Worm (Caenorhabditis elegans) whole organism, L2 larva: ENCODE measurements around the gene Y55F3AM.9.
A peak's percentile ranks its signal among the peaks of the same experiment; 100 is the strongest.

Experiments used
- C34F6.9 ChIP-seq: fragments of 150-350 bp; optimal IDR thresholded peaks from 2 replicates; lab custom pipeline; 2014; ENCODE audit warnings: missing biosample characterization, missing genetic modification characterization
- R02D3.7 ChIP-seq: fragments of 150-350 bp; optimal IDR thresholded peaks from 2 replicates; lab custom pipeline; 2014; ENCODE audit warnings: missing biosample characterization, missing genetic modification characterization
- ZK546.5 ChIP-seq: sonication (generic microtip); optimal IDR thresholded peaks from 2 replicates; lab custom pipeline; 2017; ENCODE audit warnings: missing biosample characterization, missing genetic modification characterization
- alr-1 ChIP-seq: fragments of 150-350 bp; optimal IDR thresholded peaks from 2 replicates; lab custom pipeline; 2014; ENCODE audit warnings: missing biosample characterization, missing genetic modification characterization
- aly-2 ChIP-seq: fragments of 150-350 bp; optimal IDR thresholded peaks from 2 replicates; lab custom pipeline; 2014; ENCODE audit warnings: missing biosample characterization, missing genetic modification characterization
- ama-1 ChIP-seq: fragments of 150-350 bp; optimal IDR thresholded peaks from 2 replicates; lab custom pipeline; 2018; ENCODE audit warnings: inconsistent platforms
- blmp-1 ChIP-seq: sonication (generic microtip); optimal IDR thresholded peaks from 2 replicates; lab custom pipeline; 2017; ENCODE audit warnings: missing genetic modification characterization, mild to moderate bottlenecking, missing compliant biosample characterization, antibody characterized with exemption, moderate library complexity; ENCODE audit not compliant: insufficient read depth
- ceh-16 ChIP-seq: fragments of 150-350 bp; optimal IDR thresholded peaks from 2 replicates; lab custom pipeline; 2014; ENCODE audit warnings: missing biosample characterization, missing genetic modification characterization
- ceh-82 ChIP-seq: fragments of 150-350 bp; optimal IDR thresholded peaks from 2 replicates; lab custom pipeline; 2014; ENCODE audit warnings: missing biosample characterization, missing genetic modification characterization
- crh-2 ChIP-seq: sonication (generic microtip); optimal IDR thresholded peaks from 2 replicates; lab custom pipeline; 2017; ENCODE audit warnings: missing biosample characterization, missing genetic modification characterization
- egl-27 ChIP-seq: sonication (generic microtip); optimal IDR thresholded peaks from 3 replicates; lab custom pipeline; 2017; ENCODE audit warnings: missing biosample characterization, missing genetic modification reagents, missing genetic modification characterization
- elt-1 ChIP-seq: fragments of 150-350 bp; optimal IDR thresholded peaks from 2 replicates; lab custom pipeline; 2014; ENCODE audit warnings: missing biosample characterization, missing genetic modification characterization
- elt-3 ChIP-seq: sonication (generic microtip); optimal IDR thresholded peaks from 2 replicates; lab custom pipeline; 2017; ENCODE audit warnings: missing biosample characterization, missing genetic modification characterization
- fos-1 ChIP-seq: fragments of 150-350 bp; optimal IDR thresholded peaks from 2 replicates; lab custom pipeline; 2014; ENCODE audit warnings: missing biosample characterization, missing genetic modification characterization
- gmeb-1 ChIP-seq: fragments of 150-350 bp; optimal IDR thresholded peaks from 2 replicates; lab custom pipeline; 2014; ENCODE audit warnings: missing biosample characterization, missing genetic modification characterization
- lin-11 ChIP-seq: fragments of 150-350 bp; sonication (generic microtip); optimal IDR thresholded peaks from 2 replicates; lab custom pipeline; 2014; ENCODE audit warnings: missing biosample characterization, missing genetic modification characterization, inconsistent platforms, mixed read lengths
- lin-39 ChIP-seq: fragments of 150-350 bp; optimal IDR thresholded peaks from 2 replicates; lab custom pipeline; 2014; ENCODE audit warnings: missing biosample characterization, missing genetic modification reagents, missing genetic modification characterization
- lsy-2 ChIP-seq, 2 experiments: fragments of 150-350 bp in 1 of 2; sonication (generic microtip) in 1 of 2; optimal IDR thresholded peaks; 2 replicates each; lab custom pipeline; 2014 to 2017; ENCODE audit warnings: missing biosample characterization in 2 of 2, missing genetic modification characterization in 2 of 2
- mab-5 ChIP-seq: fragments of 150-350 bp; optimal IDR thresholded peaks from 2 replicates; lab custom pipeline; 2014; ENCODE audit warnings: missing biosample characterization, missing genetic modification characterization
- mbf-1 ChIP-seq: sonication (generic microtip); optimal IDR thresholded peaks from 2 replicates; lab custom pipeline; 2017; ENCODE audit warnings: missing biosample characterization, missing genetic modification characterization
- mdl-1 ChIP-seq, 2 experiments: fragments of 150-350 bp in 1 of 2; sonication (generic microtip) in 1 of 2; optimal IDR thresholded peaks; 2 replicates each; lab custom pipeline; 2017; ENCODE audit warnings: missing biosample characterization in 2 of 2, missing genetic modification characterization in 2 of 2
- nhr-10 ChIP-seq: sonication (generic microtip); optimal IDR thresholded peaks from 2 replicates; lab custom pipeline; 2017; ENCODE audit warnings: missing biosample characterization, missing genetic modification characterization
- nhr-11 ChIP-seq: fragments of 150-350 bp; optimal IDR thresholded peaks from 2 replicates; lab custom pipeline; 2014; ENCODE audit warnings: missing biosample characterization, missing genetic modification characterization
- nhr-12 ChIP-seq: fragments of 150-350 bp; optimal IDR thresholded peaks from 2 replicates; lab custom pipeline; 2014; ENCODE audit warnings: missing biosample characterization, missing genetic modification characterization
- nhr-129 ChIP-seq: fragments of 150-350 bp; optimal IDR thresholded peaks from 2 replicates; lab custom pipeline; 2014; ENCODE audit warnings: missing biosample characterization, missing genetic modification characterization
- nhr-23 ChIP-seq: fragments of 150-350 bp; optimal IDR thresholded peaks from 2 replicates; lab custom pipeline; 2014; ENCODE audit warnings: missing biosample characterization, missing genetic modification reagents, missing genetic modification characterization
- nhr-25 ChIP-seq: fragments of 150-350 bp; sonication (generic microtip); optimal IDR thresholded peaks from 3 replicates; lab custom pipeline; 2014; ENCODE audit warnings: missing biosample characterization, missing genetic modification characterization
- nhr-6 ChIP-seq: fragments of 150-350 bp; optimal IDR thresholded peaks from 2 replicates; lab custom pipeline; 2014; ENCODE audit warnings: missing biosample characterization, missing genetic modification characterization
- skn-1 ChIP-seq: sonication (generic microtip); optimal IDR thresholded peaks from 2 replicates; lab custom pipeline; 2017; ENCODE audit warnings: missing biosample characterization, missing genetic modification characterization
- sma-3 ChIP-seq: sonication (generic microtip); optimal IDR thresholded peaks from 2 replicates; lab custom pipeline; 2016; ENCODE audit warnings: missing genetic modification reagents, missing genetic modification characterization, missing compliant biosample characterization
- snpc-4 ChIP-seq: fragments of 150-350 bp; optimal IDR thresholded peaks from 2 replicates; lab custom pipeline; 2014; ENCODE audit warnings: missing biosample characterization, missing genetic modification characterization
- unc-55 ChIP-seq: fragments of 150-350 bp; sonication (generic microtip); optimal IDR thresholded peaks from 3 replicates; lab custom pipeline; 2014; ENCODE audit warnings: missing biosample characterization, missing genetic modification reagents, missing genetic modification characterization
- ztf-1 ChIP-seq: fragments of 200-800 bp; sonication (Bioruptor generic); conservative IDR thresholded peaks from 2 replicates; pipeline ENCODE4 v1.3.6; 2022; ENCODE audit warnings: missing genetic modification characterization, missing compliant biosample characterization
- ztf-11 ChIP-seq: sonication (generic microtip); optimal IDR thresholded peaks from 2 replicates; lab custom pipeline; 2017; ENCODE audit warnings: missing biosample characterization, missing genetic modification characterization

Gene Y55F3AM.9

ce11 chrIV:991647-992400 is 17.7 kb downstream of the Y55F3AM.9 start, which contains the start of gene lep-2:
Gene lep-2, plus strand, starts transcription at chrIV:992283.
- TF ChIP-seq C34F6.9 (peak; percentile 38), snpc-4 (tag; lab: Kevin White, UChicago) (no peak), lsy-2 (tag; optimal IDR thresholded peaks at IDR 0.05; lab: Kevin White, UChicago) (peak; percentile 1 to 50), unc-55 (peak; percentile 41), alr-1 (tag; lab: Kevin White, UChicago) (no peak), gmeb-1 (tag; lab: Kevin White, UChicago) (peak; percentile 90), nhr-129 (tag; lab: Kevin White, UChicago) (peak; percentile 18)

ce11 chrIV:991181-991642 is 18.3 kb downstream of the Y55F3AM.9 start:
- no peak for TF ChIP-seq elt-3
- no peak for TF ChIP-seq ztf-1
- TF ChIP-seq ama-1 (lab: Kevin White, UChicago) = peak; percentile 65
- no peak for TF ChIP-seq crh-2 (tag; lab: Kevin White, UChicago)
- peak in 1 of 2 experiments; percentile 9 for TF ChIP-seq lsy-2 (tag; optimal IDR thresholded peaks at IDR 0.05; lab: Kevin White, UChicago)
- no peak for TF ChIP-seq skn-1
- no peak for TF ChIP-seq nhr-11 (tag; lab: Kevin White, UChicago)
- TF ChIP-seq elt-1 = no peak
- no peak for TF ChIP-seq mab-5 (tag; lab: Kevin White, UChicago)
- no peak for TF ChIP-seq alr-1 (tag; lab: Kevin White, UChicago)
- TF ChIP-seq lin-11 (tag; lab: Kevin White, UChicago) = no peak
- TF ChIP-seq sma-3 (GFP tag; lab: Kevin White, UChicago) = no peak
- no peak for TF ChIP-seq nhr-6 (tag; lab: Kevin White, UChicago)
- TF ChIP-seq ztf-11 (tag; lab: Kevin White, UChicago) = no peak
- TF ChIP-seq mbf-1 = no peak
- TF ChIP-seq snpc-4 (tag; lab: Kevin White, UChicago) = peak; percentile 92
- TF ChIP-seq unc-55 = peak; percentile 21

- no peak for TF ChIP-seq snpc-4 (tag; lab: Kevin White, UChicago)
- TF ChIP-seq nhr-10 = no peak
- TF ChIP-seq ztf-1 = no peak
- no peak for TF ChIP-seq nhr-6 (tag; lab: Kevin White, UChicago)
- TF ChIP-seq ZK546.5 (tag; lab: Kevin White, UChicago) = no peak
- no peak for TF ChIP-seq mdl-1 (tag; optimal IDR thresholded peaks at IDR 0.05; lab: Kevin White, UChicago)
- no peak for TF ChIP-seq skn-1
- TF ChIP-seq crh-2 (tag; lab: Kevin White, UChicago) = no peak
- no peak for TF ChIP-seq sma-3 (GFP tag; lab: Kevin White, UChicago)
Observed at ce11 chrIV:990352-990751, 19.2 kb downstream of the Y55F3AM.9 start, which contains the start of gene egrh-2. Gene egrh-2, minus strand, starts transcription at chrIV:990452.

ce11 chrIV:983558-983957 is 26.0 kb downstream of the Y55F3AM.9 start:
- TF ChIP-seq ztf-1 (no peak), nhr-10 (no peak), egl-27 (no peak), gmeb-1 (tag; lab: Kevin White, UChicago) (no peak), skn-1 (no peak), blmp-1 (tag; lab: Kevin White, UChicago) (no peak), lsy-2 (tag; optimal IDR thresholded peaks at IDR 0.05; lab: Kevin White, UChicago) (no peak), mbf-1 (no peak), nhr-25 (no peak), alr-1 (tag; lab: Kevin White, UChicago) (no peak)

ce11 chrIV:976372-976771 is 33.2 kb downstream of the Y55F3AM.9 start:
- peak; percentile 74 for TF ChIP-seq fos-1 (tag; lab: Kevin White, UChicago)
- no peak for TF ChIP-seq nhr-11 (tag; lab: Kevin White, UChicago)
- no peak for TF ChIP-seq nhr-23 (tag; lab: Kevin White, UChicago)

ce11 chrIV:972811-973428 is 36.6 kb downstream of the Y55F3AM.9 start:
- no peak for TF ChIP-seq nhr-23 (tag; lab: Kevin White, UChicago)
- no peak for TF ChIP-seq sma-3 (GFP tag; lab: Kevin White, UChicago)
- TF ChIP-seq mab-5 (tag; lab: Kevin White, UChicago) = no peak
- TF ChIP-seq egl-27 = no peak
- TF ChIP-seq R02D3.7 = no peak
- TF ChIP-seq ZK546.5 (tag; lab: Kevin White, UChicago) = no peak
- no peak for TF ChIP-seq ceh-82 (tag; lab: Kevin White, UChicago)
- TF ChIP-seq blmp-1 (tag; lab: Kevin White, UChicago) = no peak
- no peak for TF ChIP-seq elt-1
- no peak for TF ChIP-seq nhr-12 (tag; lab: Kevin White, UChicago)
- no peak for TF ChIP-seq aly-2 (tag; lab: Kevin White, UChicago)
- no peak for TF ChIP-seq ceh-16 (tag; lab: Kevin White, UChicago)
- no peak for TF ChIP-seq crh-2 (tag; lab: Kevin White, UChicago)
- no peak for TF ChIP-seq lin-39 (tag; lab: Kevin White, UChicago)
